Fruit fly (Drosophila melanogaster): Measurements from ENCODE around the gene CG9799.
A peak's percentile ranks its signal among the peaks of the same experiment; 100 is the strongest.

CG9799 gene

dm6 chr3R:13385105-13385504 lies 3.4 kb downstream of the CG9799 start:
- TF ChIP-seq Smox (GFP tag; optimal IDR thresholded peaks at IDR 0.05): no peak
- TF ChIP-seq CG34406 (GFP tag; optimal IDR thresholded peaks at IDR 0.05): no peak
- TF ChIP-seq net (GFP tag; optimal IDR thresholded peaks at IDR 0.05): no peak
- no peak for TF ChIP-seq CG15336 (GFP tag; IDR thresholded peaks at IDR 0.05)
- no peak for TF ChIP-seq CG11294 (GFP tag; IDR thresholded peaks at IDR 0.05)
- no peak for TF ChIP-seq Hr4 (GFP tag; optimal IDR thresholded peaks at IDR 0.05)
- TF ChIP-seq svp (GFP tag): no peak

dm6 chr3R:13382656-13383142 lies 5.8 kb downstream of the CG9799 start:
- TF ChIP-seq esn (GFP tag; optimal IDR thresholded peaks at IDR 0.05) (peak; percentile 1), spab (GFP tag; optimal IDR thresholded peaks at IDR 0.05) (no peak), CG7368 (GFP tag; optimal IDR thresholded peaks at IDR 0.05) (no peak), Hr4 (GFP tag; optimal IDR thresholded peaks at IDR 0.05) (no peak), CG1621 (tag; optimal IDR thresholded peaks at IDR 0.05) (peak; percentile 56), CG11902 (GFP tag; optimal IDR thresholded peaks at IDR 0.05) (no peak), CG6276 (GFP tag; optimal IDR thresholded peaks at IDR 0.05) (no peak), Met (GFP tag; optimal IDR thresholded peaks at IDR 0.05) (no peak), Sox14 (GFP tag; optimal IDR thresholded peaks at IDR 0.05) (peak; percentile 3), CG11294 (GFP tag; IDR thresholded peaks at IDR 0.05) (no peak), Eip75B (GFP tag; optimal IDR thresholded peaks at IDR 0.05) (no peak), salr (GFP tag; optimal IDR thresholded peaks at IDR 0.05) (no peak), CG15336 (GFP tag; IDR thresholded peaks at IDR 0.05) (peak; percentile 63; the same call in 1 of the 2 replicates)

- TF ChIP-seq CG3032 (tag; optimal IDR thresholded peaks at IDR 0.05) (peak; percentile 54), svp (GFP tag) (no peak), acj6 (GFP tag; optimal IDR thresholded peaks at IDR 0.05) (peak; percentile 29), achi (GFP tag; optimal IDR thresholded peaks at IDR 0.05) (no peak), CG32006 (GFP tag; optimal IDR thresholded peaks at IDR 0.05) (no peak), Gug (GFP tag; IDR thresholded peaks at IDR 0.05) (no peak), CG8119 (GFP tag; IDR thresholded peaks at IDR 0.05) (no peak), Eip93F (GFP tag; optimal IDR thresholded peaks at IDR 0.05) (no peak), Hr38 (GFP tag; optimal IDR thresholded peaks at IDR 0.05) (no peak), CG4318 (GFP tag; optimal IDR thresholded peaks at IDR 0.05) (no peak), CG3919 (GFP tag; optimal IDR thresholded peaks at IDR 0.05) (no peak), Hr39 (GFP tag; optimal IDR thresholded peaks at IDR 0.05) (peak; percentile 41), eg (GFP tag; IDR thresholded peaks at IDR 0.05) (peak; percentile 48; the same call in 2 of the 3 replicates), CG6792 (GFP tag; optimal IDR thresholded peaks at IDR 0.05) (no peak), CG34406 (GFP tag; optimal IDR thresholded peaks at IDR 0.05) (no peak), OdsH (GFP tag; optimal IDR thresholded peaks at IDR 0.05) (peak; percentile 35), fd59A (GFP tag; optimal IDR thresholded peaks at IDR 0.05) (no peak), CG1621 (tag; optimal IDR thresholded peaks at IDR 0.05) (no peak), pdm3 (GFP tag; optimal IDR thresholded peaks at IDR 0.05) (no peak), fkh (GFP tag; optimal IDR thresholded peaks at IDR 0.05) (no peak), Met (GFP tag; optimal IDR thresholded peaks at IDR 0.05) (peak; percentile 44), Ets96B (tag; optimal IDR thresholded peaks at IDR 0.05) (peak; percentile 11), CG8632 (GFP tag; optimal IDR thresholded peaks at IDR 0.05) (no peak), vri (GFP tag; optimal IDR thresholded peaks at IDR 0.05) (peak; percentile 70), CG6163 (GFP tag; IDR thresholded peaks at IDR 0.05) (no peak), Smox (GFP tag; optimal IDR thresholded peaks at IDR 0.05) (peak; percentile 57), Lpt (GFP tag; optimal IDR thresholded peaks at IDR 0.05) (no peak), esn (GFP tag; optimal IDR thresholded peaks at IDR 0.05) (peak; percentile 32), dac (GFP tag; optimal IDR thresholded peaks at IDR 0.05) (no peak), spab (GFP tag; optimal IDR thresholded peaks at IDR 0.05) (no peak), fd85E (GFP tag; optimal IDR thresholded peaks at IDR 0.05) (no peak), cyc (GFP tag; optimal IDR thresholded peaks at IDR 0.05) (peak; percentile 8), CG8319 (GFP tag; optimal IDR thresholded peaks at IDR 0.05) (no peak), CG6276 (GFP tag; optimal IDR thresholded peaks at IDR 0.05) (no peak), CG7368 (GFP tag; optimal IDR thresholded peaks at IDR 0.05) (no peak), CG31627 (GFP tag; optimal IDR thresholded peaks at IDR 0.05) (peak; percentile 51), Ets21C (GFP tag; optimal IDR thresholded peaks at IDR 0.05) (peak; percentile 41), CG9139 (GFP tag; optimal IDR thresholded peaks at IDR 0.05) (peak; percentile 12), CG6854 (GFP tag; optimal IDR thresholded peaks at IDR 0.05) (peak; percentile 19)
These were observed 6.6 kb downstream of the CG9799 start, which contains the start of the genes mRpS21 and Droj2 for dm6 chr3R:13381744-13382435. mRpS21 (minus strand) TSS chr3R:13381809. Droj2 (plus strand) TSS chr3R:13382106.
